Fruit fly (Drosophila melanogaster): ENCODE results near the gene CG32071.

The CG32071 gene

DNA sequence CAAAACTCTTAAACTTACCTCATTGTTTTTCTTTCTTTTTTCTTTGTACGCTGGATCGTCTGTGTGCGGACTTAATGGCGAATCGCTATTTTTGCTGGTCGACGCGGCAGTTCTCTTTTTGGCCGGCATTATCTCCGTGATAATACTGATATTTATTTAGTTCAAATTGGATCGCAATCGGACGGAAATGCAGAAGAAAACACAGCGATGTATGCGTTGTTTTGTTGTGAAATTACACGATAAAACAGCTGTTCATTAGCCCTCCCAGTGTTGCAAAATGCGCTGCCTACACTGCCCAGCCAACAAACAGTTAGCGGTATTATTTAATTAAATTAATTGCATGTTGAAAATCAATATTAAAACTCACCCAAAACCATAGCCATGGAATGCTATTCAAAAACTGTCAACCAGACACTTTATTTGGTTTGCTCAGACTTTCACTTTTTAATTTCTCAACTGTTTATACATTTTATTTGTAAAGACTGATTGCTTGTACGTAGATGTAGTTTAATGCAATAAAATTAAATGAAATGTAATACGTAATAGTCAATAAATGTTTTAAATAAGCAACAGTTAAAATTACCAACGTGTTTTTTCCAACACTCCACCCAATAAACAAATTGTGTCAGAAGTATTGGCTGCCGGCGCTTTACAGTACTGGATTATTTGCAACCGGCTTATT, 5.5 kb downstream of the CG32071 start, which contains the start of the genes Irbp18 and APP-BP1 (continued):
- TF ChIP-seq CG5245 (GFP tag; optimal IDR thresholded peaks at IDR 0.05) (peak; percentile 87), NC2α (GFP tag; optimal IDR thresholded peaks at IDR 0.05) (peak; percentile 84), p53 (GFP tag; optimal IDR thresholded peaks at IDR 0.05) (peak; percentile 87), ftz-f1 (GFP tag; optimal IDR thresholded peaks at IDR 0.05) (peak; percentile 16), CG9215 (GFP tag; IDR thresholded peaks at IDR 0.05) (peak; percentile 86), CG34376 (GFP tag; optimal IDR thresholded peaks at IDR 0.05) (peak; percentile 95), gt (GFP tag; IDR thresholded peaks at IDR 0.05) (peak; percentile 45; the same call in 1 of the 2 replicates), CG12744 (GFP tag; optimal IDR thresholded peaks at IDR 0.05) (peak; percentile 94), ssp (GFP tag; IDR thresholded peaks at IDR 0.05) (peak; percentile 66), CG34224 (GFP tag; IDR thresholded peaks at IDR 0.05; ENCODE audit: partially characterized antibody) (no peak), CG3065 (GFP tag; optimal IDR thresholded peaks at IDR 0.05) (peak; percentile 84), CG13296 (GFP tag; optimal IDR thresholded peaks at IDR 0.05) (peak; percentile 90), crc (GFP tag; optimal IDR thresholded peaks at IDR 0.05) (peak; percentile 91), CG7963 (GFP tag; IDR thresholded peaks at IDR 0.05; ENCODE audit: partially characterized antibody) (no peak), CG14441 (GFP tag; IDR thresholded peaks at IDR 0.05) (peak; percentile 87), CG15073 (GFP tag; optimal IDR thresholded peaks at IDR 0.05) (peak; percentile 45), CG12942 (GFP tag; optimal IDR thresholded peaks at IDR 0.05) (peak; percentile 90), Elba2 (GFP tag; optimal IDR thresholded peaks at IDR 0.05) (peak; percentile 97), H2.0 (GFP tag; IDR thresholded peaks at IDR 0.05) (peak; percentile 76), CG31365 (tag; optimal IDR thresholded peaks at IDR 0.05) (peak; percentile 69), dm (GFP tag; optimal IDR thresholded peaks at IDR 0.05) (peak; percentile 86), Oli (tag; optimal IDR thresholded peaks at IDR 0.05) (peak; percentile 93), aop (GFP tag; IDR thresholded peaks at IDR 0.05) (peak; percentile 53; the same call in 1 of the 2 replicates), Dip3 (GFP tag; optimal IDR thresholded peaks at IDR 0.05) (peak; percentile 96), CG6791 (GFP tag; IDR thresholded peaks at IDR 0.05; ENCODE audit: partially characterized antibody) (no peak; the same call in 2 of the 3 replicates), tup (GFP tag; optimal IDR thresholded peaks at IDR 0.05) (peak; percentile 92), Hmr (GFP tag; optimal IDR thresholded peaks at IDR 0.05) (peak; percentile 96), NFAT (GFP tag; IDR thresholded peaks at IDR 0.05) (peak; percentile 74), Gug (GFP tag; IDR thresholded peaks at IDR 0.05) (peak; percentile 84), kah (GFP tag; optimal IDR thresholded peaks at IDR 0.05) (peak; percentile 68), CG31441 (GFP tag; IDR thresholded peaks at IDR 0.05) (peak; percentile 95), CG10462 (GFP tag; optimal IDR thresholded peaks at IDR 0.05) (peak; percentile 87), luna (GFP tag; optimal IDR thresholded peaks at IDR 0.05) (peak; percentile 91), CG2116 (GFP tag; optimal IDR thresholded peaks at IDR 0.05) (peak; percentile 88), CG17802 (tag; optimal IDR thresholded peaks at IDR 0.05) (peak; percentile 71), abd-A (tag; optimal IDR thresholded peaks at IDR 0.05) (no peak), pan (optimal IDR thresholded peaks at IDR 0.05) (no peak), pan (GFP tag; optimal IDR thresholded peaks at IDR 0.05 in 1 of 2, IDR thresholded peaks at IDR 0.05 in 1 of 2) (peak in 1 of 2 experiments; percentile 92), Ravus (GFP tag; IDR thresholded peaks at IDR 0.05) (peak; percentile 76), btn (GFP tag; optimal IDR thresholded peaks at IDR 0.05) (peak; percentile 91), sqz (GFP tag; optimal IDR thresholded peaks at IDR 0.05) (peak; percentile 78), CG11504 (tag; optimal IDR thresholded peaks at IDR 0.05) (peak; percentile 92), Sox100B (GFP tag; optimal IDR thresholded peaks at IDR 0.05) (peak; percentile 94), CG17829 (tag; optimal IDR thresholded peaks at IDR 0.05) (peak; percentile 91), caup (GFP tag; optimal IDR thresholded peaks at IDR 0.05; ENCODE audit: severe bottlenecking) (peak; percentile 95), ham (GFP tag; IDR thresholded peaks at IDR 0.05) (no peak), CG6272 (GFP tag; IDR thresholded peaks at IDR 0.05) (peak; percentile 92), CG1233 (GFP tag; optimal IDR thresholded peaks at IDR 0.05) (peak; percentile 94), Hr78 (GFP tag; optimal IDR thresholded peaks at IDR 0.05) (peak in 1 of 2 experiments; percentile 54)

Data from whole organism, embryonic.